Fruit fly (Drosophila melanogaster) whole organism, adult: ENCODE data around the gene Ugt305A1.

Experiments
- CG11617 ChIP-seq: fragments of 200-800 bp; sonication (Bioruptor generic); optimal IDR thresholded peaks from 2 replicates; lab custom pipeline; 2017; ENCODE audit warnings: mild to moderate bottlenecking, missing biosample characterization, missing genetic modification reagents, missing genetic modification characterization
- CG12768 ChIP-seq: fragments of 200-800 bp; sonication (Bioruptor generic); optimal IDR thresholded peaks from 2 replicates; lab custom pipeline; 2017; ENCODE audit warnings: missing biosample characterization, missing genetic modification characterization, mild to moderate bottlenecking, moderate library complexity, missing genetic modification reagents
- CG14711 ChIP-seq: fragments of 200-800 bp; sonication (Bioruptor generic); optimal IDR thresholded peaks from 2 replicates; lab custom pipeline; 2018; ENCODE audit warnings: missing biosample characterization, mild to moderate bottlenecking, missing genetic modification characterization, moderate library complexity
- CG1620 ChIP-seq: fragments of 200-800 bp; sonication (Bioruptor generic); optimal IDR thresholded peaks from 2 replicates; lab custom pipeline; 2016; ENCODE audit warnings: missing biosample characterization, missing genetic modification characterization
- CG33017 ChIP-seq: fragments of 200-800 bp; sonication (Bioruptor generic); optimal IDR thresholded peaks from 2 replicates; lab custom pipeline; 2018; ENCODE audit warnings: missing biosample characterization, mild to moderate bottlenecking, missing genetic modification characterization, moderate library complexity
- CG5204 ChIP-seq: fragments of 200-800 bp; sonication (Bioruptor generic); optimal IDR thresholded peaks from 2 replicates; lab custom pipeline; 2016; ENCODE audit warnings: missing biosample characterization, missing genetic modification characterization
- CG7045 ChIP-seq: fragments of 200-800 bp; sonication (Bioruptor generic); optimal IDR thresholded peaks from 2 replicates; lab custom pipeline; 2017; ENCODE audit warnings: missing biosample characterization, mild to moderate bottlenecking, missing genetic modification characterization
- CG7101 ChIP-seq: fragments of 200-800 bp; sonication (Bioruptor generic); optimal IDR thresholded peaks from 2 replicates; lab custom pipeline; 2018; ENCODE audit warnings: missing biosample characterization, mild to moderate bottlenecking, missing genetic modification characterization, moderate library complexity
- Clk ChIP-seq: fragments of 200-800 bp; sonication (Bioruptor generic); optimal IDR thresholded peaks from 2 replicates; lab custom pipeline; 2017; ENCODE audit warnings: missing biosample characterization, missing genetic modification characterization
- Crg-1 ChIP-seq: fragments of 200-800 bp; sonication (Bioruptor generic); optimal IDR thresholded peaks from 2 replicates; lab custom pipeline; 2016; ENCODE audit warnings: missing biosample characterization, missing genetic modification characterization
- Hr96 ChIP-seq: fragments of 200-800 bp; sonication (Bioruptor generic); optimal IDR thresholded peaks from 2 replicates; lab custom pipeline; 2016; ENCODE audit warnings: missing biosample characterization, missing genetic modification characterization
- Mnt ChIP-seq: fragments of 200-800 bp; sonication (Bioruptor generic); optimal IDR thresholded peaks from 2 replicates; lab custom pipeline; 2016; ENCODE audit warnings: missing biosample characterization, mild to moderate bottlenecking, missing genetic modification characterization
- bab1 ChIP-seq: fragments of 200-800 bp; sonication (Bioruptor generic); optimal IDR thresholded peaks from 3 replicates; lab custom pipeline; 2019; ENCODE audit warnings: missing biosample characterization, mild to moderate bottlenecking, missing genetic modification characterization, moderate library complexity
- cic ChIP-seq: fragments of 200-800 bp; sonication (Bioruptor generic); optimal IDR thresholded peaks from 2 replicates; lab custom pipeline; 2017; ENCODE audit warnings: missing biosample characterization, mild to moderate bottlenecking, missing genetic modification characterization, moderate library complexity
- cnc ChIP-seq, 2 experiments: fragments of >200 bp; optimal IDR thresholded peaks; 2 replicates each; lab custom pipeline; 2017
- kay ChIP-seq: fragments of 200-800 bp; sonication (Bioruptor generic); peaks from one replicate; lab custom pipeline; 2016; ENCODE audit warnings: missing biosample characterization, missing genetic modification characterization, borderline replicate concordance
- ovo ChIP-seq: fragments of 200-800 bp; sonication (Bioruptor generic); optimal IDR thresholded peaks from 2 replicates; lab custom pipeline; 2016; ENCODE audit warnings: missing biosample characterization, missing genetic modification characterization
- pad ChIP-seq: fragments of 200-800 bp; sonication (Bioruptor generic); optimal IDR thresholded peaks from 3 replicates; lab custom pipeline; 2017; ENCODE audit warnings: missing biosample characterization, missing genetic modification characterization, mild to moderate bottlenecking, moderate library complexity, missing genetic modification reagents
- tj ChIP-seq: fragments of 200-800 bp; sonication (Bioruptor generic); optimal IDR thresholded peaks from 3 replicates; lab custom pipeline; 2017; ENCODE audit warnings: missing biosample characterization, mild to moderate bottlenecking, missing genetic modification characterization, moderate library complexity
- toe ChIP-seq: fragments of 200-800 bp; sonication (Bioruptor generic); optimal IDR thresholded peaks from 2 replicates; lab custom pipeline; 2016; ENCODE audit warnings: missing biosample characterization, missing genetic modification characterization

Ugt305A1 gene

dm6 chr3L:4061921-4062474, 2.4 kb downstream of the Ugt305A1 start, which contains the start of gene dib:
Gene dib, plus strand, starts transcription at chr3L:4062292.
- TF ChIP-seq CG7101 (tag; lab: Kevin White, UChicago), result no peak
- TF ChIP-seq CG5204 (GFP tag; lab: Kevin White, UChicago), result no peak
- peak; percentile 73 for TF ChIP-seq pad (GFP tag; lab: Kevin White, UChicago)
- TF ChIP-seq bab1 (GFP tag; lab: Kevin White, UChicago), result peak; percentile 47
- TF ChIP-seq tj, result peak; percentile 91
- no peak for TF ChIP-seq kay
- TF ChIP-seq Hr96 (GFP tag; lab: Kevin White, UChicago), result no peak

DNA sequence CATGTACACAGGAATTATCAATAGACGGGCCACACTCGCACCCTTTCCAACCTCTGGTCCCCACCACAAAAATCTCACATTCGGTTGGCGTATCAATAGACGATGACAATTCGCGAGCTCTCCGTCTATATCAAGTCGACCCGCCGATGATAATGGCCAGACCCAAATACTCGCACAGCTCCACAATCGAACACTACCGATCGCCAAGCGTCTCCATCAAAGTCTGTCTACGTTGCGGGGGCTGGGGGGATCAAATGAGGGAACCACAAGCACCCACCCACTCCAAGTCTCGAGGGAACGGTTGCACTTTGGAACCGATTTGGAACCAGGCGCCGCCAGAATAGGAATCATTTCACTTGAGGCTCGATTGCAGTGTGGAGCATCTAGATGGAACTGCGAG, 8.8 kb downstream of the Ugt305A1 start:
- peak; percentile 82 for TF ChIP-seq kay
- TF ChIP-seq Hr96 (GFP tag; lab: Kevin White, UChicago), result peak; percentile 26
- peak; percentile 83 for TF ChIP-seq CG12768 (GFP tag; lab: Kevin White, UChicago)
- TF ChIP-seq Mnt (GFP tag; lab: Kevin White, UChicago), result peak; percentile 61
- TF ChIP-seq toe, result peak; percentile 0
- TF ChIP-seq cic, result peak; percentile 88
- TF ChIP-seq cnc (optimal IDR thresholded peaks at IDR 0.05; lab: Kevin White, UChicago), result no peak
- TF ChIP-seq CG7101 (tag; lab: Kevin White, UChicago), result no peak
- TF ChIP-seq CG1620 (GFP tag; lab: Kevin White, UChicago), result no peak

DNA sequence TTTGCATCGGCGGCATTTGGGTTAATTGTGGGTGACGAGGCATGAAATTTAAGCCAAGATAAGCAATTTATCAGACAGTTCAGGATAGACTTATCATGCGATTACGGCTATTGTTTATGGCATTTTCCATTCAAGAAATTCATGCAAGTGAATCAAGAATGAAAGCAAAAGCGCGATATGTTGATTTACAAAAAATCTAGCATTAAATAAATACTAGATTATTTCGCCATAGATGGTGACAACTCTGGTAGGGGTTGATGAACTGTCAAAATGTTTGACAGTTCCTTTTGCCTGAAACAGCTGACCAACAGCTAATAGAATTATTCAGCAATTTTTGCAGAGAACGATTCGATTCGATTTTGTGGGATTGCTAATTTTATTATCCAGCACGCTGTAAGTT, 9.5 kb downstream of the Ugt305A1 start, which contains the start of gene CG32259:
CG32259 (plus strand) TSS at position 301 of the 400 bp plus-strand sequence.
- TF ChIP-seq kay, result peak; percentile 33
- TF ChIP-seq Hr96 (GFP tag; lab: Kevin White, UChicago), result no peak
- peak; percentile 83 for TF ChIP-seq tj
- TF ChIP-seq CG33017 (tag; lab: Kevin White, UChicago), result no peak
- TF ChIP-seq CG1620 (GFP tag; lab: Kevin White, UChicago), result no peak
- TF ChIP-seq CG12768 (GFP tag; lab: Kevin White, UChicago), result no peak
- no peak for TF ChIP-seq CG7045 (GFP tag; lab: Kevin White, UChicago)
- no peak for TF ChIP-seq toe
- TF ChIP-seq cic, result no peak
- no peak for TF ChIP-seq CG11617
- TF ChIP-seq Crg-1, result no peak
- TF ChIP-seq cnc (optimal IDR thresholded peaks at IDR 0.05; lab: Kevin White, UChicago), result no peak
- no peak for TF ChIP-seq CG5204 (GFP tag; lab: Kevin White, UChicago)
- no peak for TF ChIP-seq bab1 (GFP tag; lab: Kevin White, UChicago)
- TF ChIP-seq ovo (GFP tag; lab: Kevin White, UChicago), result no peak
- TF ChIP-seq CG14711 (tag; lab: Kevin White, UChicago), result peak; percentile 42

DNA sequence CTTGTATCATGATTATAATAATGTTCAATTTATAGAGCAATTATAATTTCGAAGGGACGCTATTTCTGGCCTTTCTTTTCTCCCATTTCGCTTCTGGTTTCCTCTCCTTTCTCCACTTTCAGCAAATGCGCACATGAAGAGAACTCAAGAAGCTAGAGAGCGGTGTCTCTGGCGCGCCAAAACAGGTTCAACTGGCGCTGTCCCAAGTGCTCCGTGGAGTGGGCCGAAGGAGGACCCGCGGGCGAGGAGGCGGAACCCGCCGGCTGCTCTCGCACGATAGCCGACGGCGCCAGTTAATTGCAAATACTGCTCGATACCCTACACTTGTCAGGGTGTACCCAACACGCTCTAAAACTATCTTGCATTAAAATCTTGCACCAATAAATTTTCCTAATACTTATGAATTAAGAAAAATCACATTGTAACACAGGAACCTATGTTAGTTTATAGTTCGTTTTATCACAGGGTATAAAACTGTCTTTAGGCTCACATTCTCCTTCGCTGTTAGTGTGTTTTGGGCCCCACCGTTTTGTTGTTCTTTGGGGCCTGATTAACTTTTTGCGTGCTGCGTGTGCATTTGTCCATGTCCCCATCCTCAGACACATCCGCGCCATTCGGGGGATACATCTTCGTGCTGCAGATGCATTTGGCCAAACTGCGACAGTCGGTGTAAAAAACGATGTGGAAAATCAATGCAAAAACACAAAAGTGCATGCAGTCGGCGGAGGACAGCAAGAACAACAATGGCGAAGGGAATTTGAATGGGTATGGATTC, 10.8 kb downstream of the Ugt305A1 start:
- TF ChIP-seq CG33017 (tag; lab: Kevin White, UChicago) (peak; percentile 81), bab1 (GFP tag; lab: Kevin White, UChicago) (peak; percentile 47), CG7101 (tag; lab: Kevin White, UChicago) (peak; percentile 82), CG7045 (GFP tag; lab: Kevin White, UChicago) (no peak), kay (peak; percentile 26), tj (peak; percentile 17), cnc (optimal IDR thresholded peaks at IDR 0.05; lab: Kevin White, UChicago) (no peak), Hr96 (GFP tag; lab: Kevin White, UChicago) (peak; percentile 19), cic (peak; percentile 1), CG12768 (GFP tag; lab: Kevin White, UChicago) (peak; percentile 74), CG14711 (tag; lab: Kevin White, UChicago) (peak; percentile 76)

DNA sequence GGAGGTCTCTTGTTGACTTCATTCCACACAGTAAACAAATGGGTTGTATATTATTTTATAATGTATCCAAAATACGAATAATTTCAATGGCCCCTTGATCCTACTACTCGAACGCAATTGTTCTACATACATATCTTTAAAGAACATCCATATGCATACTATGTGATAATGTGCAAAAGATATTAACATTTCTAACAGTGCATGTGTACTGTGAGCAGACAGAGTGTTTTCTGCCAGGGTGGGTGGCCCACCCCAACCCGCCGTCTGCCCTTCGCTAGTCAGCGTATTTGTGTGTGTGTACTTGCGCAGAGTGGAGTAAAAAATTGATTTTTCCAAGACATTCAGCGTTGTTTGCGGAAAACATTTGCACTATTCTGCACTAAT, 11.4 kb downstream of the Ugt305A1 start:
- TF ChIP-seq kay, result no peak
- TF ChIP-seq CG5204 (GFP tag; lab: Kevin White, UChicago), result peak; percentile 82
- TF ChIP-seq bab1 (GFP tag; lab: Kevin White, UChicago), result no peak
- peak; percentile 43 for TF ChIP-seq CG12768 (GFP tag; lab: Kevin White, UChicago)
- peak; percentile 22 for TF ChIP-seq CG33017 (tag; lab: Kevin White, UChicago)
- peak; percentile 41 for TF ChIP-seq Clk
- no peak for TF ChIP-seq ovo (GFP tag; lab: Kevin White, UChicago)
- TF ChIP-seq CG7101 (tag; lab: Kevin White, UChicago), result peak; percentile 52
- TF ChIP-seq CG11617, result peak; percentile 10
- TF ChIP-seq cnc (optimal IDR thresholded peaks at IDR 0.05; lab: Kevin White, UChicago), result no peak
- TF ChIP-seq tj, result no peak
- peak; percentile 9 for TF ChIP-seq CG1620 (GFP tag; lab: Kevin White, UChicago)
- no peak for TF ChIP-seq pad (GFP tag; lab: Kevin White, UChicago)
- no peak for TF ChIP-seq Mnt (GFP tag; lab: Kevin White, UChicago)
- peak; percentile 66 for TF ChIP-seq CG7045 (GFP tag; lab: Kevin White, UChicago)
- TF ChIP-seq toe, result peak; percentile 72
- TF ChIP-seq CG14711 (tag; lab: Kevin White, UChicago), result peak; percentile 72
- no peak for TF ChIP-seq cic
- no peak for TF ChIP-seq Hr96 (GFP tag; lab: Kevin White, UChicago)
- TF ChIP-seq Crg-1, result peak; percentile 1

DNA sequence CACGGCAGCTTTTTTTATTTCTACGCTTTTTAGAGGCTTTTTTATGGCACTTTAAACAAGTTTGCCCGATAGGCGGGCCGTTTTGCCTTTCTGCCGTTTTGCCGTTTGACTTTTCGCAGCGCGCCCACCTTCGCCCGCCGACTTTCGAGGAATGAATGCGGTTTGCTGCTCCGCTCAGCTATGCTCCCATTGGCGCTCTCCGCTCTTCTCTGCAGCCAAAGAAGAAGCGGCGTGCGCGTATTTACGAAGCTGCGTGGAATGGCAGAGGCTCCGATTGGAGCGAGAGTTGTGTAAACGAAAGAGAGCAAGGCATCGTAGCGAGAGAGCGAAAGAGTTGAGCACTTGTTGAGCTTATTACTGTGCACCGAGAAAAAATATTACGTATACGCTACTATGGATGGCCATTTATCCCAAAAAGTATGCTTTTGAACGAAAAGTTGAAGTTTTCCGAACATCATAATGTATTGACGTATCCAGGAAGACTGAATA, 12.0 kb downstream of the Ugt305A1 start, which contains the start of gene wit:
wit (minus strand) TSS at position 157 of the 489 bp plus-strand sequence.
- TF ChIP-seq cic (peak; percentile 34), CG5204 (GFP tag; lab: Kevin White, UChicago) (no peak), Crg-1 (no peak), Mnt (GFP tag; lab: Kevin White, UChicago) (peak; percentile 83), CG33017 (tag; lab: Kevin White, UChicago) (peak; percentile 75), CG7101 (tag; lab: Kevin White, UChicago) (peak; percentile 42), tj (peak; percentile 73), ovo (GFP tag; lab: Kevin White, UChicago) (peak; percentile 15), pad (GFP tag; lab: Kevin White, UChicago) (no peak), Hr96 (GFP tag; lab: Kevin White, UChicago) (peak; percentile 31), CG11617 (no peak), CG12768 (GFP tag; lab: Kevin White, UChicago) (peak; percentile 58), bab1 (GFP tag; lab: Kevin White, UChicago) (peak; percentile 32), Clk (peak; percentile 48), CG14711 (tag; lab: Kevin White, UChicago) (peak; percentile 14), CG7045 (GFP tag; lab: Kevin White, UChicago) (peak; percentile 9)
